Worm (Caenorhabditis elegans): ENCODE measurements around the gene F31F6.2.

The F31F6.2 gene

ce11 chrX:14842846-14843369 is 28.8 kb downstream of the F31F6.2 start:
- TF ChIP-seq nhr-71 (tag; optimal IDR thresholded peaks at IDR 0.05) (no peak), aha-1 (tag; optimal IDR thresholded peaks at IDR 0.05) (no peak), fkh-8 (tag; optimal IDR thresholded peaks at IDR 0.05) (no peak), unc-30 (tag; optimal IDR thresholded peaks at IDR 0.05) (no peak), lin-14 (GFP tag; optimal IDR thresholded peaks at IDR 0.05) (no peak), C34B4.2 (tag; optimal IDR thresholded peaks at IDR 0.05) (no peak), ceh-90 (tag; optimal IDR thresholded peaks at IDR 0.05) (no peak), irx-1 (tag; optimal IDR thresholded peaks at IDR 0.05) (no peak), vab-15 (tag; optimal IDR thresholded peaks at IDR 0.05) (no peak)

ce11 chrX:14841030-14841429 is 30.6 kb downstream of the F31F6.2 start:
- TF ChIP-seq xbp-1 (tag; optimal IDR thresholded peaks at IDR 0.05), result peak; percentile 85
- peak; percentile 53 to 56 for TF ChIP-seq egl-27 (tag; optimal IDR thresholded peaks at IDR 0.05)
- peak; percentile 91 for TF ChIP-seq unc-86 (tag; optimal IDR thresholded peaks at IDR 0.05)
- no peak for TF ChIP-seq C34B4.2 (tag; optimal IDR thresholded peaks at IDR 0.05)
- TF ChIP-seq lir-3 (tag; optimal IDR thresholded peaks at IDR 0.05; ENCODE audit: poor library complexity), result peak; percentile 80
- TF ChIP-seq lin-39 (tag; optimal IDR thresholded peaks at IDR 0.05), result peak; percentile 15
- TF ChIP-seq hlh-17 (GFP tag; optimal IDR thresholded peaks at IDR 0.05; ENCODE audit: borderline replicate concordance), result no peak
- TF ChIP-seq efl-3 (GFP tag; optimal IDR thresholded peaks at IDR 0.05), result no peak
- peak; percentile 99 for TF ChIP-seq lin-14 (GFP tag; optimal IDR thresholded peaks at IDR 0.05)
- TF ChIP-seq pag-3 (tag; optimal IDR thresholded peaks at IDR 0.05; ENCODE audit: borderline replicate concordance, insufficient read depth), result peak; percentile 15
- TF ChIP-seq grh-1 (GFP tag; IDR thresholded peaks at IDR 0.05), result no peak
- TF ChIP-seq dpl-1 (GFP tag; optimal IDR thresholded peaks at IDR 0.05), result peak; percentile 74 to 86 (median 75)
- TF ChIP-seq blmp-1 (tag; optimal IDR thresholded peaks at IDR 0.05), result peak; percentile 63
- peak; percentile 71 for TF ChIP-seq nhr-237 (tag; optimal IDR thresholded peaks at IDR 0.05)
- TF ChIP-seq mep-1 (tag; optimal IDR thresholded peaks at IDR 0.05), result peak; percentile 89
- no peak for TF ChIP-seq nhr-28 (tag; optimal IDR thresholded peaks at IDR 0.05)
- TF ChIP-seq nhr-71 (tag; optimal IDR thresholded peaks at IDR 0.05), result peak; percentile 96
- TF ChIP-seq elt-3 (tag; optimal IDR thresholded peaks at IDR 0.05), result peak in 2 of 6 experiments; percentile 27 to 50
- no peak for TF ChIP-seq aha-1 (tag; optimal IDR thresholded peaks at IDR 0.05)
- TF ChIP-seq ets-5 (GFP tag; IDR thresholded peaks at IDR 0.05), result no peak
- no peak for TF ChIP-seq ceh-90 (tag; optimal IDR thresholded peaks at IDR 0.05)
- peak; percentile 40; the same call in 1 of the 2 replicates for TF ChIP-seq mab-9 (GFP tag; IDR thresholded peaks at IDR 0.05)
- no peak for TF ChIP-seq sptf-1 (tag; optimal IDR thresholded peaks at IDR 0.05)
- peak; percentile 78 for TF ChIP-seq nhr-19 (GFP tag; conservative IDR thresholded peaks at IDR 0.05)
- TF ChIP-seq ztf-4 (tag; optimal IDR thresholded peaks at IDR 0.05), result peak; percentile 78
- TF ChIP-seq fkh-8 (tag; optimal IDR thresholded peaks at IDR 0.05), result peak; percentile 87
- peak; percentile 92 for TF ChIP-seq tbx-2 (tag; optimal IDR thresholded peaks at IDR 0.05)
- TF ChIP-seq Y116A8C.19 (tag; optimal IDR thresholded peaks at IDR 0.05; ENCODE audit: borderline replicate concordance), result no peak
- no peak for TF ChIP-seq hlh-4 (tag; optimal IDR thresholded peaks at IDR 0.05)
- peak; percentile 77 to 94 for TF ChIP-seq efl-1 (optimal IDR thresholded peaks at IDR 0.05)
- TF ChIP-seq efl-1 (GFP tag; optimal IDR thresholded peaks at IDR 0.05 in 1 of 2), result peak; percentile 67 to 96
- TF ChIP-seq irx-1 (tag; optimal IDR thresholded peaks at IDR 0.05), result peak; percentile 83
- peak; percentile 66 for TF ChIP-seq mef-2 (tag; optimal IDR thresholded peaks at IDR 0.05)
- peak; percentile 21 for TF ChIP-seq sox-4 (tag; optimal IDR thresholded peaks at IDR 0.05)
- TF ChIP-seq fos-1 (tag; optimal IDR thresholded peaks at IDR 0.05), result peak; percentile 91
- TF ChIP-seq ceh-63 (GFP tag; optimal IDR thresholded peaks at IDR 0.05), result no peak
- TF ChIP-seq nhr-47 (tag; optimal IDR thresholded peaks at IDR 0.05), result peak; percentile 86
- TF ChIP-seq fkh-10 (GFP tag; optimal IDR thresholded peaks at IDR 0.05), result peak; percentile 94
- TF ChIP-seq nhr-11 (tag; optimal IDR thresholded peaks at IDR 0.05), result peak; percentile 54
- no peak for TF ChIP-seq nhr-84 (tag; optimal IDR thresholded peaks at IDR 0.05)
- peak; percentile 78 for TF ChIP-seq snpc-4 (tag; optimal IDR thresholded peaks at IDR 0.05)
- peak; percentile 81 for TF ChIP-seq egl-13 (tag; optimal IDR thresholded peaks at IDR 0.05)
- TF ChIP-seq sup-37 (GFP tag; optimal IDR thresholded peaks at IDR 0.05), result peak; percentile 38
- TF ChIP-seq zag-1 (tag; optimal IDR thresholded peaks at IDR 0.05), result peak; percentile 87
- TF ChIP-seq hpl-2 (GFP tag; optimal IDR thresholded peaks at IDR 0.05), result no peak
- peak; percentile 82 for TF ChIP-seq dsc-1 (tag; optimal IDR thresholded peaks at IDR 0.05)
- TF ChIP-seq lin-13 (GFP tag; optimal IDR thresholded peaks at IDR 0.05), result peak; percentile 86

Data from whole organism, L1 larva.